Worm (Caenorhabditis elegans) whole organism, L1 larva: Measurements from ENCODE around the gene C13F10.5.
A peak's percentile ranks its signal among the peaks of the same experiment; 100 is the strongest.

Source experiments
- C34B4.2 ChIP-seq: sonication (generic microtip); optimal IDR thresholded peaks from 2 replicates; lab custom pipeline; 2017; ENCODE audit warnings: mild to moderate bottlenecking, missing genetic modification characterization, missing compliant biosample characterization
- F16B12.6 ChIP-seq: fragments of 150-350 bp; optimal IDR thresholded peaks from 2 replicates; lab custom pipeline; 2014; ENCODE audit warnings: missing biosample characterization, missing genetic modification characterization
- aly-2 ChIP-seq: fragments of 150-350 bp; optimal IDR thresholded peaks from 2 replicates; lab custom pipeline; 2014; ENCODE audit warnings: missing biosample characterization, missing genetic modification characterization
- ama-1 ChIP-seq: fragments of 150-350 bp; optimal IDR thresholded peaks from 2 replicates; lab custom pipeline; 2014
- ceh-8 ChIP-seq: fragments of 200-800 bp; sonication (Bioruptor generic); optimal IDR thresholded peaks from 2 replicates; lab custom pipeline; 2018; ENCODE audit warnings: mild to moderate bottlenecking, missing genetic modification characterization, moderate library complexity, missing compliant biosample characterization
- dpl-1 ChIP-seq, 3 experiments: fragments of 150-350 bp in 2 of 3; sonication (generic microtip) in 1 of 3; optimal IDR thresholded peaks; 2 replicates each; lab custom pipeline; 2014 to 2017; ENCODE audit warnings: missing biosample characterization in 3 of 3, missing genetic modification characterization in 3 of 3, missing genetic modification reagents in 3 of 3
- efl-1 ChIP-seq, 4 experiments: fragments of 150-350 bp; optimal IDR thresholded peaks in 3 of 4; peaks in 1 of 4; 1 replicate in 1 of 4; 2 replicates in 3 of 4; lab custom pipeline; 2014; ENCODE audit warnings: missing biosample characterization in 2 of 4, missing genetic modification characterization in 2 of 4, missing genetic modification reagents in 2 of 4
- efl-3 ChIP-seq: fragments of 200-800 bp; sonication (Bioruptor generic); optimal IDR thresholded peaks from 2 replicates; lab custom pipeline; 2018; ENCODE audit warnings: mild to moderate bottlenecking, missing genetic modification characterization, missing compliant biosample characterization
- egl-13 ChIP-seq: sonication (generic microtip); optimal IDR thresholded peaks from 2 replicates; lab custom pipeline; 2016; ENCODE audit warnings: missing genotype, missing genetic modification reagents, missing genetic modification characterization, missing compliant biosample characterization
- ets-5 ChIP-seq: fragments of 200-800 bp; sonication (Bioruptor generic); IDR thresholded peaks from 2 replicates; pipeline ENCODE4 v1.3.6; 2022; ENCODE audit warnings: missing genetic modification characterization, missing compliant biosample characterization
- fkh-4 ChIP-seq: sonication (generic microtip); optimal IDR thresholded peaks from 2 replicates; lab custom pipeline; 2016; ENCODE audit warnings: missing compliant biosample characterization, missing genetic modification characterization, borderline replicate concordance
- fkh-8 ChIP-seq: sonication (generic microtip); optimal IDR thresholded peaks from 2 replicates; lab custom pipeline; 2016; ENCODE audit warnings: mild to moderate bottlenecking, missing genetic modification characterization, missing compliant biosample characterization
- fos-1 ChIP-seq: fragments of 150-350 bp; optimal IDR thresholded peaks from 2 replicates; lab custom pipeline; 2014; ENCODE audit warnings: missing biosample characterization, missing genetic modification characterization
- grh-1 ChIP-seq: fragments of 200-800 bp; sonication (Bioruptor generic); IDR thresholded peaks from 2 replicates; pipeline ENCODE4 v1.3.6; 2022; ENCODE audit warnings: missing genetic modification reagents, missing genetic modification characterization, missing compliant biosample characterization
- hlh-4 ChIP-seq: sonication (generic microtip); optimal IDR thresholded peaks from 2 replicates; lab custom pipeline; 2016; ENCODE audit warnings: mild to moderate bottlenecking, missing genetic modification characterization, missing compliant biosample characterization
- hpl-2 ChIP-seq: fragments of 150-350 bp; optimal IDR thresholded peaks from 2 replicates; lab custom pipeline; 2014; ENCODE audit warnings: missing biosample characterization, missing genetic modification reagents, missing genetic modification characterization
- irx-1 ChIP-seq: sonication (generic microtip); optimal IDR thresholded peaks from 2 replicates; lab custom pipeline; 2016; ENCODE audit warnings: missing genetic modification characterization, missing compliant biosample characterization
- isw-1 ChIP-seq: fragments of 200-800 bp; sonication (Bioruptor generic); IDR thresholded peaks from 2 replicates; pipeline ENCODE4 v1.3.6; 2022; ENCODE audit warnings: missing genetic modification characterization, missing compliant biosample characterization
- lin-13 ChIP-seq: fragments of 150-350 bp; optimal IDR thresholded peaks from 2 replicates; lab custom pipeline; 2014; ENCODE audit warnings: missing biosample characterization, missing genetic modification reagents, missing genetic modification characterization
- lin-14 ChIP-seq: fragments of 200-800 bp; sonication (Bioruptor generic); optimal IDR thresholded peaks from 2 replicates; lab custom pipeline; 2018; ENCODE audit warnings: mild to moderate bottlenecking, missing genetic modification characterization, moderate library complexity, missing compliant biosample characterization
- lin-15B ChIP-seq: fragments of 150-350 bp; sonication (generic microtip); optimal IDR thresholded peaks from 3 replicates; lab custom pipeline; 2014; ENCODE audit warnings: missing biosample characterization, missing genetic modification characterization
- lin-35 ChIP-seq, 2 experiments: fragments of 150-350 bp; optimal IDR thresholded peaks; 2 replicates each; lab custom pipeline; 2014; ENCODE audit warnings: missing biosample characterization in 2 of 2, missing genetic modification characterization in 2 of 2, missing genetic modification reagents in 2 of 2
- lin-39 ChIP-seq: fragments of 150-350 bp; optimal IDR thresholded peaks from 2 replicates; lab custom pipeline; 2014; ENCODE audit warnings: missing biosample characterization, missing genetic modification reagents, missing genetic modification characterization
- lsy-2 ChIP-seq, 2 experiments: fragments of 150-350 bp; optimal IDR thresholded peaks; 2 replicates each; lab custom pipeline; 2014; ENCODE audit warnings: missing biosample characterization in 2 of 2, missing genetic modification characterization in 2 of 2
- mef-2 ChIP-seq: fragments of 150-350 bp; optimal IDR thresholded peaks from 2 replicates; lab custom pipeline; 2014; ENCODE audit warnings: missing biosample characterization, missing genetic modification characterization
- nhr-11 ChIP-seq: fragments of 150-350 bp; optimal IDR thresholded peaks from 2 replicates; lab custom pipeline; 2014; ENCODE audit warnings: missing biosample characterization, missing genetic modification characterization
- nhr-12 ChIP-seq: sonication (generic microtip); optimal IDR thresholded peaks from 2 replicates; lab custom pipeline; 2017; ENCODE audit warnings: missing biosample characterization, missing genetic modification characterization
- nhr-237 ChIP-seq: fragments of 150-350 bp; optimal IDR thresholded peaks from 2 replicates; lab custom pipeline; 2014; ENCODE audit warnings: missing biosample characterization, missing genetic modification characterization
- nhr-28 ChIP-seq: fragments of 150-350 bp; optimal IDR thresholded peaks from 2 replicates; lab custom pipeline; 2014; ENCODE audit warnings: missing biosample characterization, missing genetic modification characterization
- nhr-71 ChIP-seq: sonication (generic microtip); optimal IDR thresholded peaks from 2 replicates; lab custom pipeline; 2016; ENCODE audit warnings: mild to moderate bottlenecking, missing genetic modification characterization, moderate library complexity, missing compliant biosample characterization
- nhr-76 ChIP-seq: sonication (generic microtip); optimal IDR thresholded peaks from 2 replicates; lab custom pipeline; 2017; ENCODE audit warnings: missing biosample characterization, missing genetic modification characterization
- nhr-84 ChIP-seq: sonication (generic microtip); optimal IDR thresholded peaks from 2 replicates; lab custom pipeline; 2017; ENCODE audit warnings: missing biosample characterization, missing genetic modification characterization
- nhr-85 ChIP-seq: sonication (generic microtip); peaks from one replicate; lab custom pipeline; 2016; ENCODE audit warnings: missing genetic modification characterization, inconsistent platforms, missing compliant biosample characterization
- nhr-90 ChIP-seq: sonication (generic microtip); optimal IDR thresholded peaks from 2 replicates; lab custom pipeline; 2016; ENCODE audit warnings: mild to moderate bottlenecking, missing genetic modification characterization, missing compliant biosample characterization; ENCODE audit not compliant: poor library complexity
- pag-3 ChIP-seq: sonication (generic microtip); optimal IDR thresholded peaks from 2 replicates; lab custom pipeline; 2017; ENCODE audit warnings: missing genetic modification characterization, mild to moderate bottlenecking, missing compliant biosample characterization, antibody characterized with exemption, borderline replicate concordance; ENCODE audit not compliant: insufficient read depth
- pqm-1 ChIP-seq: sonication (generic microtip); optimal IDR thresholded peaks from 3 replicates; lab custom pipeline; 2017; ENCODE audit warnings: missing biosample characterization, missing genetic modification characterization
- sptf-1 ChIP-seq: fragments of 150-350 bp; optimal IDR thresholded peaks from 2 replicates; lab custom pipeline; 2014; ENCODE audit warnings: missing biosample characterization, missing genetic modification characterization
- sup-37 ChIP-seq: fragments of 200-800 bp; sonication (Bioruptor generic); optimal IDR thresholded peaks from 2 replicates; lab custom pipeline; 2018; ENCODE audit warnings: mild to moderate bottlenecking, missing genetic modification characterization, missing compliant biosample characterization
- swsn-7 ChIP-seq: sonication (generic microtip); optimal IDR thresholded peaks from 2 replicates; lab custom pipeline; 2016; ENCODE audit warnings: missing genetic modification characterization, missing compliant biosample characterization
- tlp-1 ChIP-seq: fragments of 150-350 bp; optimal IDR thresholded peaks from 2 replicates; lab custom pipeline; 2014; ENCODE audit warnings: missing biosample characterization, missing genetic modification characterization
- unc-130 ChIP-seq: fragments of 150-350 bp; optimal IDR thresholded peaks from 2 replicates; lab custom pipeline; 2017; ENCODE audit warnings: missing biosample characterization, missing genetic modification characterization, inconsistent platforms
- unc-30 ChIP-seq: sonication (generic microtip); optimal IDR thresholded peaks from 2 replicates; lab custom pipeline; 2017; ENCODE audit warnings: missing biosample characterization, missing genetic modification characterization
- unc-62 ChIP-seq: fragments of 150-350 bp; optimal IDR thresholded peaks from 2 replicates; lab custom pipeline; 2014; ENCODE audit warnings: missing biosample characterization, missing genetic modification reagents, missing genetic modification characterization
- unc-86 ChIP-seq: sonication (generic microtip); optimal IDR thresholded peaks from 2 replicates; lab custom pipeline; 2016; ENCODE audit warnings: missing genetic modification characterization, missing compliant biosample characterization
- unc-98 ChIP-seq: fragments of 200-800 bp; sonication (Bioruptor generic); IDR thresholded peaks from 2 replicates; pipeline ENCODE4 v1.3.6; 2022; ENCODE audit warnings: missing genetic modification characterization, missing compliant biosample characterization
- xbp-1 ChIP-seq: sonication (generic microtip); optimal IDR thresholded peaks from 2 replicates; lab custom pipeline; 2016; ENCODE audit warnings: missing genetic modification characterization, missing compliant biosample characterization
- ztf-11 ChIP-seq, 2 experiments: sonication (generic microtip); optimal IDR thresholded peaks; 2 replicates each; lab custom pipeline; 2016 to 2017; ENCODE audit warnings: missing genetic modification characterization in 2 of 2, missing biosample characterization in 1 of 2, missing compliant biosample characterization in 1 of 2

The C13F10.5 gene

DNA sequence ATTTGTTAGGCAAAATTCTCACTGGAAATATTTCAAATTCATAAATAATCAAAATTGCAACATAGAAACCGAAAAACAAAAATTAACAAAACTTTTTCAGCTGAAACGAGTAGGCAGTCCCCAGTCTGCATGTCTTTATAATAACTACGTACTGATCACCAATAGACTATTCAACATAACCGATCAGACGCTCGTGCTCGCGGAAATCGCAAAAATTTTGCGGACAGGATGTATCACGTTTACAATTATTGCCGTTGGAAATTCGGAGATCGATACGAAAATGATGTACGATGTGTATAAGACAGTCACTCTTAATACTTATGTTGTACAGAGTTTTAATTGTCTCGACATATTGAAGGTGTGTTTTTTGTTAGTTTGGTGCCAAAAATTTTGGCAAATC is 17.5 kb downstream of the C13F10.5 start:
- TF ChIP-seq nhr-76 (tag; lab: Kevin White, UChicago) (no peak), efl-1 (optimal IDR thresholded peaks at IDR 0.05; lab: Kevin White, UChicago) (no peak), efl-1 (GFP tag; optimal IDR thresholded peaks at IDR 0.05 in 1 of 2; lab: Kevin White, UChicago) (peak in 1 of 2 experiments; percentile 21)

DNA sequence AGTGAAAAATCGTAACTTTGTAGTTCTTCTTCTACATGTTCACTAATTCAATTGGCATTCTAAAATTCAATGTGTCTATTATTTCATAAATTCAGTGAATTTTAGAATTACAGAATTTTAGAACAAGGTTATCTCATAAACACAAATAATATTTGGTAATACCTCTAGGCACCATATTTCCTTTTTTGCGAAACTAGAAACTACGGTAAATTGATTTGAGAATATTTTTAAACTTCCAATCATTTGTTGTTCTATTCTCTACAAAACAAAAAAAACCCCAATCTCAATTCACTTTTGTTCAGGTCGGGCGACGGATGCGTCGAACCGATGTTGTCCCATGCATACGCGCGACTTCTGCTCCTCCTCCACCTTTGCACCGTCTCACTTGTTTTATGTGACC is 19.0 kb downstream of the C13F10.5 start, which contains the start of gene F09G2.1:
Gene F09G2.1 (plus strand): TSS at position 301 of the 400 bp plus-strand sequence.
- TF ChIP-seq nhr-12 = no peak
- TF ChIP-seq xbp-1 = no peak
- TF ChIP-seq mef-2 (tag; lab: Kevin White, UChicago) = no peak
- TF ChIP-seq hlh-4 (tag; lab: Kevin White, UChicago) = no peak
- TF ChIP-seq nhr-11 = no peak
- no peak for TF ChIP-seq nhr-90
- TF ChIP-seq unc-130 = no peak
- TF ChIP-seq ama-1 (lab: Kevin White, UChicago) = no peak
- no peak for TF ChIP-seq sptf-1
- no peak for TF ChIP-seq pag-3 (tag; lab: Kevin White, UChicago)
- TF ChIP-seq ztf-11 (tag; optimal IDR thresholded peaks at IDR 0.05; lab: Kevin White, UChicago) = no peak
- TF ChIP-seq egl-13 (tag; lab: Kevin White, UChicago) = no peak
- no peak for TF ChIP-seq lin-15B
- no peak for TF ChIP-seq lin-35 (GFP tag; optimal IDR thresholded peaks at IDR 0.05; lab: Kevin White, UChicago)
- no peak for TF ChIP-seq dpl-1 (GFP tag; optimal IDR thresholded peaks at IDR 0.05; lab: Kevin White, UChicago)

DNA sequence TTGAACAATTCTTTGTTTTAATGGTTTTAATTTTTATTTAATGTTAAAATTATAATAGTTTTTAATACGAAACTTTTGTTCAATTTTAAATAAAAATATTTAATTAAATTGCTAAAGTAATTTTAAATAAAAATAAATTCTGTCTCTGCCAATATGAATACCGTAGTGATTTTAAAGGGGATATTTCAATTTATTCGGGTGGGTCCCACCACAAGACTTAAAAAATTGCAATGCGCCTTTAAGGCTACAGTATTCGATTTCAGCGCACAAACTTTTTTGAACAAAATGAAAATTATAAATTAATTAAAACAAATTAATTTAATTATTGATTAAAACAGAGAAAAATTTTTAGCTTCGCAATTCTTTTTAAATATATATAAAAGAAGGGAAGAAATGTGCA is 19.8 kb downstream of the C13F10.5 start:
- TF ChIP-seq sptf-1 (no peak), unc-86 (no peak), ama-1 (lab: Kevin White, UChicago) (no peak), swsn-7 (tag; lab: Kevin White, UChicago) (no peak), ets-5 (GFP tag; lab: Robert Waterston, UW) (no peak), lin-14 (GFP tag; lab: Kevin White, UChicago) (no peak), sup-37 (GFP tag; lab: Kevin White, UChicago) (no peak), pag-3 (tag; lab: Kevin White, UChicago) (no peak), fos-1 (tag; lab: Kevin White, UChicago) (no peak), F16B12.6 (no peak), tlp-1 (no peak), xbp-1 (no peak), efl-3 (GFP tag; lab: Kevin White, UChicago) (no peak), fkh-4 (tag; lab: Kevin White, UChicago) (no peak), hpl-2 (GFP tag; lab: Kevin White, UChicago) (no peak), ztf-11 (tag; optimal IDR thresholded peaks at IDR 0.05; lab: Kevin White, UChicago) (no peak), nhr-71 (tag; lab: Kevin White, UChicago) (no peak), dpl-1 (GFP tag; optimal IDR thresholded peaks at IDR 0.05; lab: Kevin White, UChicago) (no peak), pqm-1 (no peak)

DNA sequence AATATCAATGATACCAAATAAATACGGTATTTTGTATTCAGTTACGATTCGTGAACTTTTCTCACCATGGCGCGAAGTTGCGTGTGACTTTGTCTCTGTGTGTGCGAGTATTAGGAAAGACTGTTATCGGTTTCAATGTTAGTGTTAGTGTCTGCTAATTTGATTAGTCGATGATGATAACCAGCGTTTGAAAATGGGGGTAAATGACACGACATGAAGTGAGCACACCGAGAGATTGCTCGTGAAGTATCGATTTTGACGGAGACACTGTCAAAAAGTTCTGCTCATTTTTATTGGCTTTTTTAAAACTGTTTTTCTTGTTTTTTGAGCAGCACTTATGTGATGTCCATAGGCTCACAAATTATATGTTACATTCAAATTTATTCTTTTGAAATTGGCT is 20.5 kb downstream of the C13F10.5 start:
- no peak for TF ChIP-seq fkh-4 (tag; lab: Kevin White, UChicago)
- TF ChIP-seq mef-2 (tag; lab: Kevin White, UChicago) = no peak
- no peak for TF ChIP-seq ceh-8 (GFP tag; lab: Kevin White, UChicago)
- no peak for TF ChIP-seq lsy-2 (tag; optimal IDR thresholded peaks at IDR 0.05; lab: Kevin White, UChicago)
- TF ChIP-seq efl-1 (optimal IDR thresholded peaks at IDR 0.05; lab: Kevin White, UChicago) = no peak
- peak in 1 of 2 experiments; percentile 91 for TF ChIP-seq efl-1 (GFP tag; optimal IDR thresholded peaks at IDR 0.05 in 1 of 2; lab: Kevin White, UChicago)
- no peak for TF ChIP-seq unc-30 (tag; lab: Kevin White, UChicago)
- no peak for TF ChIP-seq nhr-237 (tag; lab: Kevin White, UChicago)
- no peak for TF ChIP-seq nhr-11
- no peak for TF ChIP-seq unc-98
- no peak for TF ChIP-seq pag-3 (tag; lab: Kevin White, UChicago)
- TF ChIP-seq nhr-85 = peak; percentile 45
- TF ChIP-seq ama-1 (lab: Kevin White, UChicago) = peak; percentile 81
- no peak for TF ChIP-seq fkh-8
- TF ChIP-seq sup-37 (GFP tag; lab: Kevin White, UChicago) = no peak
- no peak for TF ChIP-seq nhr-28 (tag; lab: Kevin White, UChicago)
- TF ChIP-seq aly-2 (tag; lab: Kevin White, UChicago) = peak; percentile 59
- no peak for TF ChIP-seq C34B4.2 (tag; lab: Kevin White, UChicago)
- TF ChIP-seq isw-1 (GFP tag; lab: Robert Waterston, UW) = no peak
- no peak for TF ChIP-seq efl-3 (GFP tag; lab: Kevin White, UChicago)
- no peak for TF ChIP-seq lin-13 (GFP tag; lab: Kevin White, UChicago)
- no peak for TF ChIP-seq grh-1 (GFP tag; lab: Robert Waterston, UW)
- TF ChIP-seq nhr-12 = no peak
- no peak for TF ChIP-seq unc-62 (GFP tag; lab: Kevin White, UChicago)
- no peak for TF ChIP-seq nhr-84 (tag; lab: Kevin White, UChicago)
- no peak for TF ChIP-seq irx-1 (tag; lab: Kevin White, UChicago)
- no peak for TF ChIP-seq lin-39
